Fruit fly (Drosophila melanogaster) whole organism, pupa: Measurements from ENCODE around the gene ex.

Source experiments
- CG10348 ChIP-seq: fragments of 200-800 bp; sonication (Bioruptor generic); IDR thresholded peaks from 2 replicates; pipeline ENCODE4 v1.3.6; 2022; ENCODE audit warnings: missing biosample characterization, missing genetic modification characterization
- CG12605 ChIP-seq: fragments of 200-800 bp; sonication (Bioruptor generic); IDR thresholded peaks from 2 replicates; pipeline ENCODE4 v1.3.6; 2022; ENCODE audit warnings: missing biosample characterization, missing genetic modification characterization
- CG13204 ChIP-seq: fragments of 200-800 bp; sonication (Bioruptor generic); optimal IDR thresholded peaks from 2 replicates; lab custom pipeline; 2018; ENCODE audit warnings: missing biosample characterization, mild to moderate bottlenecking, missing genetic modification characterization, moderate library complexity
- CG14655 ChIP-seq: fragments of 200-800 bp; sonication (Bioruptor generic); optimal IDR thresholded peaks from 3 replicates; lab custom pipeline; 2017; ENCODE audit warnings: mild to moderate bottlenecking, missing biosample characterization, missing genetic modification reagents, missing genetic modification characterization
- CG15710 ChIP-seq: fragments of 200-800 bp; sonication (Bioruptor generic); optimal IDR thresholded peaks from 2 replicates; lab custom pipeline; 2018; ENCODE audit warnings: missing biosample characterization, mild to moderate bottlenecking, missing genetic modification characterization, moderate library complexity
- CG17806 ChIP-seq: fragments of 200-800 bp; sonication (Bioruptor generic); optimal IDR thresholded peaks from 2 replicates; lab custom pipeline; 2018; ENCODE audit warnings: missing biosample characterization, mild to moderate bottlenecking, missing genetic modification characterization, moderate library complexity
- CG32121 ChIP-seq: fragments of 200-800 bp; sonication (Bioruptor generic); IDR thresholded peaks from 2 replicates; pipeline ENCODE4 v1.3.6; 2022; ENCODE audit warnings: missing biosample characterization, missing genetic modification characterization
- CG34367 ChIP-seq: fragments of 200-800 bp; sonication (Bioruptor generic); optimal IDR thresholded peaks from 2 replicates; lab custom pipeline; 2018; ENCODE audit warnings: missing biosample characterization, mild to moderate bottlenecking, missing genetic modification characterization
- CG4496 ChIP-seq: fragments of 200-800 bp; sonication (Bioruptor generic); IDR thresholded peaks from 3 replicates; pipeline ENCODE4 v1.3.6; 2022; ENCODE audit warnings: missing biosample characterization, missing genetic modification characterization
- CG8159 ChIP-seq: fragments of 200-800 bp; sonication (Bioruptor generic); optimal IDR thresholded peaks from 3 replicates; lab custom pipeline; 2018; ENCODE audit warnings: missing biosample characterization, mild to moderate bottlenecking, missing genetic modification characterization, moderate library complexity
- CG8301 ChIP-seq: fragments of 200-800 bp; sonication (Bioruptor generic); optimal IDR thresholded peaks from 2 replicates; lab custom pipeline; 2018; ENCODE audit warnings: missing biosample characterization, mild to moderate bottlenecking, missing genetic modification characterization
- CG9948 ChIP-seq: fragments of 200-800 bp; sonication (Bioruptor generic); optimal IDR thresholded peaks from 2 replicates; lab custom pipeline; 2018; ENCODE audit warnings: missing biosample characterization, mild to moderate bottlenecking, missing genetic modification characterization, moderate library complexity
- D1 ChIP-seq: fragments of 200-800 bp; sonication (Bioruptor generic); optimal IDR thresholded peaks from 2 replicates; lab custom pipeline; 2018; ENCODE audit warnings: missing biosample characterization, mild to moderate bottlenecking, missing genetic modification characterization, moderate library complexity
- EcR ChIP-seq: fragments of 200-800 bp; sonication (Bioruptor generic); optimal IDR thresholded peaks from 3 replicates; lab custom pipeline; 2019; ENCODE audit warnings: missing biosample characterization, missing genetic modification characterization, mild to moderate bottlenecking, moderate library complexity, missing genetic modification reagents
- Ets98B ChIP-seq: fragments of 200-800 bp; sonication (Bioruptor generic); IDR thresholded peaks from 2 replicates; pipeline ENCODE4 v1.3.6; 2022; ENCODE audit warnings: missing biosample characterization, missing genetic modification characterization
- Pif1A ChIP-seq: fragments of 200-800 bp; sonication (Bioruptor generic); optimal IDR thresholded peaks from 3 replicates; lab custom pipeline; 2016; ENCODE audit warnings: missing biosample characterization, missing genetic modification characterization
- Pif1B ChIP-seq: fragments of 200-800 bp; sonication (Bioruptor generic); optimal IDR thresholded peaks from 3 replicates; lab custom pipeline; 2016; ENCODE audit warnings: missing biosample characterization, missing genetic modification characterization
- Snoo ChIP-seq: fragments of 200-800 bp; sonication (Bioruptor generic); optimal IDR thresholded peaks from 3 replicates; lab custom pipeline; 2017; ENCODE audit warnings: missing biosample characterization, mild to moderate bottlenecking, missing genetic modification characterization, inconsistent platforms
- fd96Ca ChIP-seq: fragments of 200-800 bp; sonication (Bioruptor generic); IDR thresholded peaks from 3 replicates; pipeline ENCODE4 v1.3.6; 2022; ENCODE audit warnings: missing biosample characterization, missing genetic modification characterization
- gl ChIP-seq: fragments of 200-800 bp; sonication (Bioruptor generic); optimal IDR thresholded peaks from 2 replicates; lab custom pipeline; 2018; ENCODE audit warnings: missing biosample characterization, mild to moderate bottlenecking, missing genetic modification characterization
- rn ChIP-seq: fragments of 200-800 bp; sonication (Bioruptor generic); IDR thresholded peaks from 2 replicates; pipeline ENCODE4 v1.3.6; 2022; ENCODE audit warnings: missing biosample characterization, missing genetic modification characterization

Gene ex

dm6 chr2L:430820-431628, at the start of gene ex:
Gene ex, plus strand, starts transcription at chr2L:431227.
- TF ChIP-seq gl (tag; lab: Kevin White, UChicago) = peak; percentile 87
- TF ChIP-seq Snoo (tag; lab: Kevin White, UChicago) = peak; percentile 11
- peak; percentile 23 for TF ChIP-seq CG14655
- no peak for TF ChIP-seq D1 (tag; lab: Kevin White, UChicago)
- peak; percentile 64 for TF ChIP-seq CG9948 (tag; lab: Kevin White, UChicago)
- peak; percentile 62 for TF ChIP-seq Pif1A (GFP tag; lab: Kevin White, UChicago)
- peak; percentile 55 for TF ChIP-seq CG13204 (GFP tag; lab: Kevin White, UChicago)
- TF ChIP-seq CG8159 (tag; lab: Kevin White, UChicago) = peak; percentile 45
- peak; percentile 41; the same call in 1 of the 2 replicates for TF ChIP-seq CG32121
- TF ChIP-seq CG15710 (tag; lab: Kevin White, UChicago) = peak; percentile 46
- peak; percentile 26 for TF ChIP-seq EcR (GFP tag; lab: Kevin White, UChicago)
- TF ChIP-seq CG34367 (tag; lab: Kevin White, UChicago) = peak; percentile 46
- TF ChIP-seq CG12605 (GFP tag; lab: Robert Waterston, UW) = peak; percentile 88
- TF ChIP-seq Ets98B (GFP tag; lab: Robert Waterston, UW) = peak; percentile 64; the same call in 1 of the 2 replicates
- TF ChIP-seq CG4496 (GFP tag; lab: Robert Waterston, UW) = peak; percentile 88
- TF ChIP-seq Pif1B = peak; percentile 70
- TF ChIP-seq fd96Ca (GFP tag; lab: Robert Waterston, UW) = peak; percentile 69; the same call in 2 of the 3 replicates
- peak; percentile 19 for TF ChIP-seq CG8301 (tag; lab: Kevin White, UChicago)
- no peak for TF ChIP-seq rn (GFP tag; lab: Robert Waterston, UW)
- TF ChIP-seq CG10348 (GFP tag; lab: Robert Waterston, UW) = no peak
- TF ChIP-seq CG17806 (tag; lab: Kevin White, UChicago) = peak; percentile 37

dm6 chr2L:382807-383206, 48.2 kb upstream of the ex start:
- TF ChIP-seq CG4496 (GFP tag; lab: Robert Waterston, UW) (no peak), gl (tag; lab: Kevin White, UChicago) (no peak), rn (GFP tag; lab: Robert Waterston, UW) (no peak), CG17806 (tag; lab: Kevin White, UChicago) (peak; percentile 61), CG13204 (GFP tag; lab: Kevin White, UChicago) (no peak), CG9948 (tag; lab: Kevin White, UChicago) (peak; percentile 57), CG12605 (GFP tag; lab: Robert Waterston, UW) (no peak), Ets98B (GFP tag; lab: Robert Waterston, UW) (peak; percentile 19; the same call in 1 of the 2 replicates), fd96Ca (GFP tag; lab: Robert Waterston, UW) (no peak), Pif1B (peak; percentile 38), CG8159 (tag; lab: Kevin White, UChicago) (peak; percentile 61), D1 (tag; lab: Kevin White, UChicago) (no peak), Pif1A (GFP tag; lab: Kevin White, UChicago) (peak; percentile 59), EcR (GFP tag; lab: Kevin White, UChicago) (no peak), CG14655 (peak; percentile 59), Snoo (tag; lab: Kevin White, UChicago) (peak; percentile 28), CG10348 (GFP tag; lab: Robert Waterston, UW) (no peak), CG32121 (no peak), CG15710 (tag; lab: Kevin White, UChicago) (peak; percentile 40), CG8301 (tag; lab: Kevin White, UChicago) (peak; percentile 48), CG34367 (tag; lab: Kevin White, UChicago) (peak; percentile 38)
- TF ChIP-seq, all 21 proteins: peak for 11

- TF ChIP-seq CG9948 (tag; lab: Kevin White, UChicago) (no peak), rn (GFP tag; lab: Robert Waterston, UW) (no peak), CG17806 (tag; lab: Kevin White, UChicago) (no peak), Ets98B (GFP tag; lab: Robert Waterston, UW) (no peak), Pif1A (GFP tag; lab: Kevin White, UChicago) (no peak), D1 (tag; lab: Kevin White, UChicago) (no peak), CG14655 (no peak), CG4496 (GFP tag; lab: Robert Waterston, UW) (no peak), CG32121 (no peak)
Measured at dm6 chr2L:390509-390908, 40.5 kb upstream of the ex start.

dm6 chr2L:392529-392928, 38.5 kb upstream of the ex start:
- TF ChIP-seq CG12605 (GFP tag; lab: Robert Waterston, UW) (no peak), CG8159 (tag; lab: Kevin White, UChicago) (no peak), CG15710 (tag; lab: Kevin White, UChicago) (no peak), CG17806 (tag; lab: Kevin White, UChicago) (no peak), CG32121 (no peak)

- no peak for TF ChIP-seq CG9948 (tag; lab: Kevin White, UChicago)
- TF ChIP-seq CG32121 = no peak
- no peak for TF ChIP-seq Ets98B (GFP tag; lab: Robert Waterston, UW)
- no peak for TF ChIP-seq CG4496 (GFP tag; lab: Robert Waterston, UW)
- no peak for TF ChIP-seq Pif1A (GFP tag; lab: Kevin White, UChicago)
- no peak for TF ChIP-seq CG17806 (tag; lab: Kevin White, UChicago)
Measured at dm6 chr2L:395366-396117, 35.5 kb upstream of the ex start.
